Worm (Caenorhabditis elegans): ENCODE measurements around the gene C31B8.16.

- TF ChIP-seq ztf-23 (GFP tag; IDR thresholded peaks at IDR 0.05) (no peak), klf-2 (GFP tag; conservative IDR thresholded peaks at IDR 0.05) (no peak), T22C8.4 (GFP tag; IDR thresholded peaks at IDR 0.05) (no peak), flt-1 (GFP tag; IDR thresholded peaks at IDR 0.05) (no peak), ref-1 (GFP tag; conservative IDR thresholded peaks at IDR 0.05) (no peak), med-1 (GFP tag; optimal IDR thresholded peaks at IDR 0.05; ENCODE audit: insufficient read depth) (no peak), cog-1 (tag; optimal IDR thresholded peaks at IDR 0.05) (no peak)
Measured at ce11 chrV:2896198-2896660, 33.6 kb upstream of the C31B8.16 start, which contains the start of gene pals-32.

All from whole organism, midembryonic.